Fruit fly (Drosophila melanogaster) whole organism, pupa: ENCODE measurements around the gene CG15892.
A peak's percentile ranks its signal among the peaks of the same experiment; 100 is the strongest.

Experiments used
- CG10348 ChIP-seq: fragments of 200-800 bp; sonication (Bioruptor generic); IDR thresholded peaks from 2 replicates; pipeline ENCODE4 v1.3.6; 2022; ENCODE audit warnings: missing biosample characterization, missing genetic modification characterization
- CG4496 ChIP-seq: fragments of 200-800 bp; sonication (Bioruptor generic); IDR thresholded peaks from 3 replicates; pipeline ENCODE4 v1.3.6; 2022; ENCODE audit warnings: missing biosample characterization, missing genetic modification characterization
- D1 ChIP-seq: fragments of 200-800 bp; sonication (Bioruptor generic); optimal IDR thresholded peaks from 2 replicates; lab custom pipeline; 2018; ENCODE audit warnings: missing biosample characterization, mild to moderate bottlenecking, missing genetic modification characterization, moderate library complexity

DNA sequence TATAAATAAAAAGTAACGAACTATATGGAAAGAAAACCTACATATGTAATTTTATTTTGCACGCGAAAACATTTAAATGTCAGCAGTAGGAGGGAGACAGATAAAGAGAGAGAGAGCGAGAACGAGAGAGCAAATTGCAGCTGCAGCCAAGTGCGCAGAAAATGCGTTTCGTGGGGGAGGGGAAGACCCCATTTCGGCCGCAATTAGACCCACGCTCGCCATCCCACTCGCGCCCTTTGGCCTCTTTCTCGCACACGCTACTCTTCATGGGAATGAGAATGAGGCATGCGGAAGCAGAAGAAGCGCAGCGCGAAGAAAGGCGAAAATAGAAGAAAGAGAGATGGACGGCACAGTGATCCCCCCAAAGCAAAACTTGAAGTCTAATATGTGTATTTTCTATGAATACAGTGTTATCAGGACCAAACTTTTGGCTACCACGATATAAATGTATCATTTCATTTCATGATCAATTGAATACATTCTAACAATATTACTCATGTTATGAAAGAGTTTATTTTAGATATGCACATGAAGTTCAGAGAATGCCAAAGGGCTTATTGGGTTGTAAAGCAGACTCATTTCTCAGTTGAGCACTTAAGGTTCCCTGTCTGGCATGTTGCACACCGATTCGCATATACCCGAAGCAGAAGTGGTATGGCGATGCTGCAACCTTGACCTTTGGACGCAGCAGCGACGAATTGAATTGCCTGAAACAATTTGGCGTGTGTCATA is 39.0 kb upstream of the CG15892 start:
- no peak for TF ChIP-seq D1 (tag; lab: Kevin White, UChicago)
- TF ChIP-seq CG4496: peak; percentile 52; the same call in 2 of the 3 replicates
- TF ChIP-seq CG10348 (GFP tag; lab: Robert Waterston, UW): no peak
